Worm (Caenorhabditis elegans): ENCODE results near the gene R02C2.1.

DNA sequence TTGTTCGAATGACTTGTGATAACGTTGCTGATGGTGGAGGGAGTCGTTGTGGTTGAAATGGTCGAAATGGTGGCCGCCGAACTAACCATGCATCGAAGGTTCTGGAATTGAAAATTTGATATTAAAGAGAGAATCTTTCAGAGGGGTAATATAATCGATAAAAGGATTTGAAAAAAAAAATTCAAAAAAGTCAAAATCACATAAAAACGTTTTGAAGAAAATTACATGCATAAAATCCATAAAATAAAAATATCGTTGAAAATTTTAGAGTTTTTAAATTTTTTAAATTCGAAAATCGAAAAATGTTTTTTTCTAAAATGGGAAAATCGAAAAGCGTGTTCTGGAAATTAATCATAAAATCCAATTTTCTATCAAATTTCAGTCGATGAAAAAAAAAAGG, 43.6 kb upstream of the R02C2.1 start, which contains the start of gene npr-5:
- TF ChIP-seq fkh-2 (tag; optimal IDR thresholded peaks at IDR 0.05) (no peak), nhr-77 (tag; optimal IDR thresholded peaks at IDR 0.05) (no peak), ZK546.5 (tag; optimal IDR thresholded peaks at IDR 0.05) (no peak), lin-39 (tag; optimal IDR thresholded peaks at IDR 0.05) (no peak), tbx-2 (tag; optimal IDR thresholded peaks at IDR 0.05) (no peak), ztf-4 (tag; optimal IDR thresholded peaks at IDR 0.05) (no peak), ama-1 (optimal IDR thresholded peaks at IDR 0.05) (no peak), elt-3 (tag; optimal IDR thresholded peaks at IDR 0.05) (no peak)

Data from whole organism, L3 larva.